Fruit fly (Drosophila melanogaster): ENCODE data around the gene tkv.
A peak's percentile ranks its signal among the peaks of the same experiment; 100 is the strongest.

The tkv gene

DNA sequence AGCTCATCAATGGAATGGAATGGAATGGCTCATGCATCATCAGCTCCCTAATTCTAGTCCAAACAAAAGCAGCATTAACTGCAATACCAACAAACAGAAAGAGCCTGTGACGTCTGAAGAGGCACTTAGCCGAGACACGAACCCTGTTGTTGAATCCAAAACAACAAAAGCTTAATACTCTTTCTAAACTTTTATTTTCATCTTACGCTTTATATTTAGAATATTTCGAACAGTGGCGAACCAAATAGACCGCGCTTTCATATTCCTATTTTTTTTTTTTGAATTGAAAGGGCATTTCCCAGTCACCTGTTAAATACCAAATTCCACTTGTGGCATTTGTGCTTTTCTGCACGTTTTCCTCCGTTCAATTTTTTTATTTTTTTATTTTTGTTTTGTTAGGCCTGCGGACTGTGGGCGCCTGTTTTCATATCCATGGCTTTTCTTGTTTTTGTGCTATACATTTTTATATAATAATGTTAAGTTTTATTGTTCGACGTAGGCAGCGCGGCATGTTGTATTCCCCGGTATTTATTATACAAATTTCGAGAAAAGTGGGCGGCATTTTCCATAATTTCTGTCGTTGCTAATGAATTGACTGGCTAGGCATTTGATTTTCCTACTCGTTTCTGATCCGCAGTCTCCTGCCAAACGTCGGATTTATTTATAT, 45.5 kb downstream of the tkv start (continued):
- TF ChIP-seq ranshi (GFP tag; IDR thresholded peaks at IDR 0.05) (peak; percentile 29; the same call in 1 of the 2 replicates), Opbp (GFP tag; IDR thresholded peaks at IDR 0.05; ENCODE audit: partially characterized antibody) (no peak), zen (tag; optimal IDR thresholded peaks at IDR 0.05) (no peak), ewg (GFP tag; optimal IDR thresholded peaks at IDR 0.05) (no peak), ara (GFP tag; IDR thresholded peaks at IDR 0.05) (no peak), bab2 (GFP tag; optimal IDR thresholded peaks at IDR 0.05) (no peak), Sox102F (GFP tag; optimal IDR thresholded peaks at IDR 0.05) (peak; percentile 28), CG3847 (GFP tag; IDR thresholded peaks at IDR 0.05) (0 out of 2 replicates have a peak, but pooled peaks have one; percentile 10), CG12104 (GFP tag; optimal IDR thresholded peaks at IDR 0.05) (no peak), Bteb2 (GFP tag; optimal IDR thresholded peaks at IDR 0.05) (no peak), Elba2 (GFP tag; optimal IDR thresholded peaks at IDR 0.05) (no peak), CG11695 (GFP tag; IDR thresholded peaks at IDR 0.05) (0 out of 3 replicates have a peak, but pooled peaks have one; percentile 9), CG6683 (GFP tag; optimal IDR thresholded peaks at IDR 0.05) (no peak), CG11247 (GFP tag; IDR thresholded peaks at IDR 0.05) (no peak), CG11093 (GFP tag; IDR thresholded peaks at IDR 0.05) (no peak), Sin3A (optimal IDR thresholded peaks at IDR 0.05) (no peak), CG43689 (GFP tag; IDR thresholded peaks at IDR 0.05) (no peak), repo (GFP tag; optimal IDR thresholded peaks at IDR 0.05) (no peak), CG13775 (GFP tag; optimal IDR thresholded peaks at IDR 0.05) (no peak), Myb (GFP tag; optimal IDR thresholded peaks at IDR 0.05) (peak; percentile 3), kah (GFP tag; optimal IDR thresholded peaks at IDR 0.05) (no peak), MESR4 (GFP tag; optimal IDR thresholded peaks at IDR 0.05) (no peak), grau (tag; optimal IDR thresholded peaks at IDR 0.05) (peak; percentile 6), Dad (GFP tag; optimal IDR thresholded peaks at IDR 0.05) (no peak), pnt (GFP tag; optimal IDR thresholded peaks at IDR 0.05) (no peak), CG10431 (GFP tag; optimal IDR thresholded peaks at IDR 0.05) (no peak), esg (GFP tag; conservative IDR thresholded peaks at IDR 0.05) (0 out of 2 replicates have a peak, but pooled peaks have one; percentile 10), Dip2 (GFP tag; IDR thresholded peaks at IDR 0.05) (no peak), Ptx1 (GFP tag; IDR thresholded peaks at IDR 0.05) (peak; percentile 70), kni (GFP tag; optimal IDR thresholded peaks at IDR 0.05) (no peak), CrebB (tag; optimal IDR thresholded peaks at IDR 0.05) (no peak), CG9932 (GFP tag; IDR thresholded peaks at IDR 0.05) (peak; percentile 61), Hmr (GFP tag; optimal IDR thresholded peaks at IDR 0.05) (no peak), CG17912 (GFP tag; optimal IDR thresholded peaks at IDR 0.05) (no peak), cas (GFP tag; IDR thresholded peaks at IDR 0.05) (no peak), al (GFP tag; IDR thresholded peaks at IDR 0.05) (peak; percentile 53; the same call in 1 of the 2 replicates), prd (optimal IDR thresholded peaks at IDR 0.05) (no peak), prd (GFP tag; IDR thresholded peaks at IDR 0.05) (peak; percentile 54; the same call in 1 of the 3 replicates), CG10366 (GFP tag; IDR thresholded peaks at IDR 0.05) (peak; percentile 31; the same call in 1 of the 2 replicates), slp2 (GFP tag; optimal IDR thresholded peaks at IDR 0.05) (peak; percentile 18), CG32772 (GFP tag; IDR thresholded peaks at IDR 0.05) (peak; percentile 43), Side (GFP tag; optimal IDR thresholded peaks at IDR 0.05) (peak; percentile 0), Camta (GFP tag; optimal IDR thresholded peaks at IDR 0.05) (no peak), aop (GFP tag; IDR thresholded peaks at IDR 0.05) (no peak), Antp (GFP tag; optimal IDR thresholded peaks at IDR 0.05) (no peak), CG13894 (tag; optimal IDR thresholded peaks at IDR 0.05) (no peak), NK7.1 (GFP tag; optimal IDR thresholded peaks at IDR 0.05) (no peak), CG4707 (GFP tag; optimal IDR thresholded peaks at IDR 0.05) (no peak), BEAF-32 (GFP tag; optimal IDR thresholded peaks at IDR 0.05) (no peak), Gsc (GFP tag; IDR thresholded peaks at IDR 0.05) (no peak), CG5180 (GFP tag; optimal IDR thresholded peaks at IDR 0.05) (no peak)
